Worm (Caenorhabditis elegans) whole organism, L4 larva: Measurements from ENCODE around the gene K02E11.5.
"Not testable (repeated sequence)": the region's sequence is repeated elsewhere in the genome, so short reads cannot be mapped to it uniquely, and the experiment has no call there.

ENCODE experiments used
- D1046.2 ChIP-seq: fragments of 200-800 bp; sonication (Bioruptor generic); IDR thresholded peaks from 2 replicates; pipeline ENCODE4 v1.3.6; 2022; ENCODE audit warnings: missing genetic modification characterization, missing compliant biosample characterization
- T20F7.1 ChIP-seq: fragments of 200-800 bp; sonication (Bioruptor generic); optimal IDR thresholded peaks from 2 replicates; lab custom pipeline; 2018; ENCODE audit warnings: mild to moderate bottlenecking, missing genetic modification characterization, missing compliant biosample characterization
- T26A8.4 ChIP-seq: fragments of 200-800 bp; sonication (Bioruptor generic); IDR thresholded peaks from 2 replicates; pipeline ENCODE4 v1.3.6; 2022; ENCODE audit warnings: missing genetic modification characterization, missing compliant biosample characterization
- Y75B8A.6 ChIP-seq: fragments of 200-800 bp; sonication (Bioruptor generic); IDR thresholded peaks from 2 replicates; pipeline ENCODE4 v1.3.6; 2022; ENCODE audit warnings: missing genetic modification reagents, missing genetic modification characterization, missing compliant biosample characterization
- ZK337.2 ChIP-seq: fragments of 200-800 bp; sonication (Bioruptor generic); IDR thresholded peaks from 2 replicates; pipeline ENCODE4 v1.3.6; 2022; ENCODE audit warnings: missing genetic modification reagents, missing genetic modification characterization, missing compliant biosample characterization
- aha-1 ChIP-seq: fragments of 150-350 bp; peaks from one replicate; lab custom pipeline; 2014; ENCODE audit warnings: missing biosample characterization, missing genetic modification characterization
- arid-1 ChIP-seq: fragments of 200-800 bp; sonication (Bioruptor generic); conservative IDR thresholded peaks from 2 replicates; pipeline ENCODE4 v1.3.6; 2022; ENCODE audit warnings: missing genetic modification reagents, missing genetic modification characterization, missing compliant biosample characterization
- attf-4 ChIP-seq: sonication (generic microtip); optimal IDR thresholded peaks from 3 replicates; lab custom pipeline; 2017; ENCODE audit warnings: missing biosample characterization, missing genetic modification characterization
- ceh-20 ChIP-seq: fragments of 200-800 bp; sonication (Bioruptor generic); IDR thresholded peaks from 2 replicates; pipeline ENCODE4 v1.3.6; 2022; ENCODE audit warnings: missing genetic modification reagents, missing genetic modification characterization, missing compliant biosample characterization
- ceh-32 ChIP-seq: sonication (generic microtip); optimal IDR thresholded peaks from 2 replicates; lab custom pipeline; 2016; ENCODE audit warnings: mild to moderate bottlenecking, missing genetic modification characterization, missing compliant biosample characterization; ENCODE audit not compliant: poor library complexity
- ces-1 ChIP-seq: fragments of 150-350 bp; sonication (generic microtip); optimal IDR thresholded peaks from 4 replicates; lab custom pipeline; 2014; ENCODE audit warnings: missing biosample characterization, missing genetic modification reagents, missing genetic modification characterization
- ctbp-1 ChIP-seq: fragments of 200-800 bp; sonication (Bioruptor generic); IDR thresholded peaks from 2 replicates; pipeline ENCODE4 v1.3.6; 2022; ENCODE audit warnings: missing genetic modification reagents, missing genetic modification characterization, missing compliant biosample characterization
- daf-12 ChIP-seq: fragments of 150-350 bp; optimal IDR thresholded peaks from 2 replicates; lab custom pipeline; 2014; ENCODE audit warnings: missing biosample characterization, missing genetic modification reagents, missing genetic modification characterization
- daf-19 ChIP-seq: fragments of 200-800 bp; sonication (Bioruptor generic); conservative IDR thresholded peaks from 2 replicates; pipeline ENCODE4 v1.3.6; 2022; ENCODE audit warnings: missing genetic modification characterization, missing compliant biosample characterization
- daf-8 ChIP-seq: fragments of 200-800 bp; sonication (Bioruptor generic); IDR thresholded peaks from 2 replicates; pipeline ENCODE4 v1.3.6; 2022; ENCODE audit warnings: missing genetic modification characterization, missing compliant biosample characterization
- dmd-6 ChIP-seq: fragments of 200-800 bp; sonication (Bioruptor generic); IDR thresholded peaks from 2 replicates; pipeline ENCODE4 v1.3.6; 2022; ENCODE audit warnings: missing genetic modification reagents, missing genetic modification characterization, missing compliant biosample characterization
- dmd-8 ChIP-seq: fragments of 200-800 bp; sonication (Bioruptor generic); IDR thresholded peaks from 2 replicates; pipeline ENCODE4 v1.3.6; 2022; ENCODE audit warnings: missing genetic modification characterization, missing compliant biosample characterization
- dmd-9 ChIP-seq: fragments of 200-800 bp; sonication (Bioruptor generic); IDR thresholded peaks from 2 replicates; pipeline ENCODE4 v1.3.6; 2022; ENCODE audit warnings: missing genetic modification reagents, missing genetic modification characterization, missing compliant biosample characterization
- egl-43 ChIP-seq: fragments of 200-800 bp; sonication (Bioruptor generic); IDR thresholded peaks from 2 replicates; pipeline ENCODE4 v1.3.6; 2022; ENCODE audit warnings: missing genetic modification reagents, missing genetic modification characterization, missing compliant biosample characterization
- hlh-30 ChIP-seq: sonication (generic microtip); optimal IDR thresholded peaks from 2 replicates; lab custom pipeline; 2017; ENCODE audit warnings: antibody characterized with exemption, mild to moderate bottlenecking, missing genetic modification characterization, missing compliant biosample characterization; ENCODE audit not compliant: insufficient read depth
- hmg-1.1 ChIP-seq: fragments of 200-800 bp; sonication (Bioruptor generic); IDR thresholded peaks from 2 replicates; pipeline ENCODE4 v1.3.6; 2022; ENCODE audit warnings: missing genetic modification reagents, missing genetic modification characterization, missing compliant biosample characterization
- lin-1 ChIP-seq: fragments of 200-800 bp; sonication (Bioruptor generic); IDR thresholded peaks from 2 replicates; pipeline ENCODE4 v1.3.6; 2022; ENCODE audit warnings: missing genetic modification reagents, missing genetic modification characterization, missing compliant biosample characterization
- lin-15B ChIP-seq: fragments of 150-350 bp; sonication (generic microtip); optimal IDR thresholded peaks from 3 replicates; lab custom pipeline; 2014; ENCODE audit warnings: missing biosample characterization, missing genetic modification characterization
- lin-29 ChIP-seq: fragments of 200-800 bp; sonication (Bioruptor generic); IDR thresholded peaks from 2 replicates; pipeline ENCODE4 v1.3.6; 2022; ENCODE audit warnings: missing genetic modification reagents, missing genetic modification characterization, missing compliant biosample characterization
- lin-38 ChIP-seq: fragments of 200-800 bp; sonication (Bioruptor generic); IDR thresholded peaks from 2 replicates; pipeline ENCODE4 v1.3.6; 2022; ENCODE audit warnings: missing genetic modification reagents, missing genetic modification characterization, missing compliant biosample characterization
- lin-39 ChIP-seq: fragments of 150-350 bp; optimal IDR thresholded peaks from 2 replicates; lab custom pipeline; 2014; ENCODE audit warnings: missing biosample characterization, missing genetic modification reagents, missing genetic modification characterization
- madf-5 ChIP-seq, 2 experiments: fragments of 200-800 bp; sonication (Bioruptor generic); IDR thresholded peaks; 2 replicates each; pipeline ENCODE4 v1.3.6; 2022; ENCODE audit warnings: missing compliant biosample characterization in 2 of 2, missing genetic modification characterization in 2 of 2
- madf-9 ChIP-seq: fragments of 200-800 bp; sonication (Bioruptor generic); conservative IDR thresholded peaks from 2 replicates; pipeline ENCODE4 v1.3.6; 2022; ENCODE audit warnings: missing genetic modification reagents, missing genetic modification characterization, missing compliant biosample characterization
- mep-1 ChIP-seq: fragments of 150-350 bp; sonication (generic microtip); optimal IDR thresholded peaks from 3 replicates; lab custom pipeline; 2014; ENCODE audit warnings: missing biosample characterization, missing genetic modification characterization
- mxl-2 ChIP-seq: fragments of 200-800 bp; sonication (Bioruptor generic); conservative IDR thresholded peaks from 2 replicates; pipeline ENCODE4 v1.3.6; 2022; ENCODE audit warnings: missing genetic modification reagents, missing genetic modification characterization, missing compliant biosample characterization
- mxl-3 ChIP-seq: fragments of 200-800 bp; sonication (Bioruptor generic); optimal IDR thresholded peaks from 2 replicates; lab custom pipeline; 2018; ENCODE audit warnings: mild to moderate bottlenecking, missing genetic modification characterization, missing compliant biosample characterization
- nhr-11 ChIP-seq: fragments of 150-350 bp; optimal IDR thresholded peaks from 2 replicates; lab custom pipeline; 2014; ENCODE audit warnings: missing biosample characterization, missing genetic modification characterization
- nhr-41 ChIP-seq: fragments of 200-800 bp; sonication (Bioruptor generic); IDR thresholded peaks from 2 replicates; pipeline ENCODE4 v1.3.6; 2022; ENCODE audit warnings: missing genetic modification reagents, missing genetic modification characterization, missing compliant biosample characterization
- nhr-77 ChIP-seq: fragments of 150-350 bp; optimal IDR thresholded peaks from 2 replicates; lab custom pipeline; 2014; ENCODE audit warnings: missing biosample characterization, missing genetic modification characterization
- pha-4 ChIP-seq, 2 experiments: fragments of 150-350 bp in 1 of 2; fragments of 200-800 bp in 1 of 2; sonication (Bioruptor generic) in 1 of 2; IDR thresholded peaks in 1 of 2; optimal IDR thresholded peaks in 1 of 2; 2 replicates each; pipeline versions ENCODE4 v1.3.6 to Lab custom; 2014 to 2022; ENCODE audit warnings: missing genetic modification characterization in 2 of 2, missing genetic modification reagents in 2 of 2, missing biosample characterization in 1 of 2, missing compliant biosample characterization in 1 of 2
- php-3 ChIP-seq: fragments of 200-800 bp; sonication (Bioruptor generic); IDR thresholded peaks from 2 replicates; pipeline ENCODE4 v1.3.6; 2022; ENCODE audit warnings: missing genetic modification reagents, missing genetic modification characterization, missing compliant biosample characterization
- rbr-2 ChIP-seq: sonication (generic microtip); optimal IDR thresholded peaks from 2 replicates; lab custom pipeline; 2016; ENCODE audit warnings: missing genotype, missing genetic modification characterization, missing compliant biosample characterization
- sdz-12 ChIP-seq: fragments of 200-800 bp; sonication (Bioruptor generic); optimal IDR thresholded peaks from 2 replicates; lab custom pipeline; 2018; ENCODE audit warnings: mild to moderate bottlenecking, missing genetic modification characterization, missing compliant biosample characterization
- set-16 ChIP-seq: fragments of 200-800 bp; sonication (Bioruptor generic); IDR thresholded peaks from 2 replicates; pipeline ENCODE4 v1.3.6; 2022; ENCODE audit warnings: missing genetic modification reagents, missing genetic modification characterization, missing compliant biosample characterization
- skn-1 ChIP-seq: fragments of 150-350 bp; optimal IDR thresholded peaks from 2 replicates; lab custom pipeline; 2014; ENCODE audit warnings: missing biosample characterization, missing genetic modification characterization
- spr-1 ChIP-seq: sonication (generic microtip); optimal IDR thresholded peaks from 2 replicates; lab custom pipeline; 2016; ENCODE audit warnings: mild to moderate bottlenecking, missing genetic modification characterization, missing compliant biosample characterization
- spr-3 ChIP-seq: fragments of 200-800 bp; sonication (Bioruptor generic); optimal IDR thresholded peaks from 2 replicates; lab custom pipeline; 2018; ENCODE audit warnings: mild to moderate bottlenecking, missing genetic modification characterization, missing compliant biosample characterization
- zag-1 ChIP-seq: fragments of 150-350 bp; optimal IDR thresholded peaks from 2 replicates; lab custom pipeline; 2014; ENCODE audit warnings: missing biosample characterization, missing genetic modification characterization
- ztf-11 ChIP-seq: fragments of 150-350 bp; optimal IDR thresholded peaks from 2 replicates; lab custom pipeline; 2014; ENCODE audit warnings: missing biosample characterization, missing genetic modification characterization

The K02E11.5 gene

ce11 chrV:14252025-14252424 lies at the start of gene K02E11.5:
Gene K02E11.5, plus strand, starts transcription at chrV:14252325.
- no peak for TF ChIP-seq pha-4 (GFP tag; IDR thresholded peaks at IDR 0.05; lab: Robert Waterston, UW)
- no peak for TF ChIP-seq pha-4 (tag; optimal IDR thresholded peaks at IDR 0.05; lab: Kevin White, UChicago)
- TF ChIP-seq sdz-12 (GFP tag; lab: Kevin White, UChicago) = no peak
- no peak for TF ChIP-seq attf-4 (tag; lab: Kevin White, UChicago)
- TF ChIP-seq mxl-3 (GFP tag; lab: Kevin White, UChicago) = no peak
- no peak for TF ChIP-seq hlh-30 (tag; lab: Kevin White, UChicago)
- no peak for TF ChIP-seq T20F7.1 (GFP tag; lab: Kevin White, UChicago)
- TF ChIP-seq lin-39 (tag; lab: Kevin White, UChicago) = no peak
- TF ChIP-seq hmg-1.1 (GFP tag; lab: Robert Waterston, UW) = no peak
- TF ChIP-seq spr-1 (tag; lab: Kevin White, UChicago) = no peak
- no peak for TF ChIP-seq daf-19 (GFP tag; lab: Robert Waterston, UW)
- TF ChIP-seq dmd-8 (GFP tag; lab: Robert Waterston, UW) = no peak
- no peak for TF ChIP-seq ces-1
- no peak for TF ChIP-seq nhr-77 (tag; lab: Kevin White, UChicago)
- TF ChIP-seq mep-1 (tag; lab: Kevin White, UChicago) = no peak
- TF ChIP-seq daf-8 = no peak
- TF ChIP-seq, all 104 proteins: peak for 0

ce11 chrV:14203809-14204208 lies 48.3 kb upstream of the K02E11.5 start:
- peak; percentile 20; the same call in 1 of the 2 replicates for TF ChIP-seq set-16 (GFP tag; lab: Robert Waterston, UW)
- TF ChIP-seq dmd-6 (GFP tag; lab: Robert Waterston, UW) = peak; percentile 49
- peak; percentile 69 for TF ChIP-seq lin-38 (GFP tag; lab: Robert Waterston, UW)
- TF ChIP-seq ceh-20 (GFP tag; lab: Robert Waterston, UW) = peak; percentile 56; the same call in 1 of the 2 replicates
- TF ChIP-seq mxl-2 (GFP tag; lab: Robert Waterston, UW) = 0 out of 2 replicates have a peak, but pooled peaks have one; percentile 11
- peak; percentile 57; the same call in 1 of the 2 replicates for TF ChIP-seq php-3 (GFP tag; lab: Robert Waterston, UW)

DNA sequence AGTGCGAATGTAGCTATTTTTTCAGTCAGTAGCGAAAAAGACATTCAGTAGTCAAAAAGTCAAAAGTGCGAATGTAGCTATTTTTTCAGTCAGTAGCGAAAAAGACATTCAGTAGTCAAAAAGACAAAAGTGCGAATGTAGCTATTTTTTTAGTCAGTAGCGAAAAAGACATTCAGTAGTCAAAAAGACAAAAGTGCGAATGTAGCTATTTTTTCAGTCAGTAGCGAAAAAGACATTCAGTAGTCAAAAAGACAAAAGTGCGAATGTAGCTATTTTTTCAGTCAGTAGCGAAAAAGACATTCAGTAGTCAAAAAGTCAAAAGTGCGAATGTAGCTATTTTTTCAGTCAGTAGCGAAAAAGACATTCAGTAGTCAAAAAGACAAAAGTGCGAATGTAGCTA lies 46.9 kb upstream of the K02E11.5 start, which contains the start of gene T16A9.3:
Gene T16A9.3 (plus strand): TSS at position 301 of the 400 bp plus-strand sequence.
- TF ChIP-seq spr-1 (tag; lab: Kevin White, UChicago); Y75B8A.6 (GFP tag; lab: Robert Waterston, UW); lin-29: not testable (repeated sequence)

- no peak for TF ChIP-seq php-3 (GFP tag; lab: Robert Waterston, UW)
- TF ChIP-seq T26A8.4 (GFP tag; lab: Robert Waterston, UW) = no peak
- TF ChIP-seq dmd-9 (GFP tag; lab: Robert Waterston, UW) = no peak
- TF ChIP-seq aha-1 (tag; lab: Kevin White, UChicago) = no peak
- no peak for TF ChIP-seq madf-9 (GFP tag; lab: Robert Waterston, UW)
- TF ChIP-seq ZK337.2 = no peak
- no peak for TF ChIP-seq lin-15B (tag; lab: Kevin White, UChicago)
- TF ChIP-seq arid-1 (GFP tag; lab: Robert Waterston, UW) = no peak
Observed at ce11 chrV:14210743-14211142, 41.4 kb upstream of the K02E11.5 start, which contains the start of gene str-230. Gene str-230, minus strand, starts transcription at chrV:14210843.

DNA sequence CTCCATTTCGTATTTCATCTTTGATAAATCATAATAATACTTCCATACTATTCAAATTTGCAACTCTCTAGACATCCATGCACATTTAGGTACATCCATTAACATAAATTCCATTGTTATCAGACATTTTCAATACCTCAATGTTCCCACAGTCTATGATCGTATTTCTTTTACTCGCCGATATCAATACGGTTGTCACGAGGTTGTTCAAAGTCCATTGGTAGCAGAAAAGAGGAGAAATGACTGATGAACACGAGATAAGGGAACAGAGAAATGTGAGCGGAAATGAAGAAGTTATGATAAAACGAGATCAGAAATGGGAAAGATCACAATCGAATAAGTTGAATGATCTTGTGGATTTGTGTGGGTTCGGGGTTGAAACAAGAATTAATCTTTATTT lies 39.3 kb upstream of the K02E11.5 start:
- TF ChIP-seq ceh-20 (GFP tag; lab: Robert Waterston, UW) (no peak), T20F7.1 (GFP tag; lab: Kevin White, UChicago) (peak; percentile 42), nhr-41 (GFP tag; lab: Robert Waterston, UW) (no peak), egl-43 (GFP tag; lab: Robert Waterston, UW) (no peak), daf-12 (tag; lab: Kevin White, UChicago) (no peak), ctbp-1 (GFP tag; lab: Robert Waterston, UW) (no peak), ceh-32 (tag; lab: Kevin White, UChicago) (no peak), spr-3 (GFP tag; lab: Kevin White, UChicago) (no peak), madf-5 (GFP tag; IDR thresholded peaks at IDR 0.05; lab: Robert Waterston, UW) (no peak), spr-1 (tag; lab: Kevin White, UChicago) (no peak), D1046.2 (GFP tag; lab: Robert Waterston, UW) (no peak), nhr-11 (tag; lab: Kevin White, UChicago) (no peak), skn-1 (tag; lab: Kevin White, UChicago) (no peak), zag-1 (tag; lab: Kevin White, UChicago) (no peak), ztf-11 (tag; lab: Kevin White, UChicago) (no peak), rbr-2 (no peak), lin-1 (GFP tag; lab: Robert Waterston, UW) (peak; percentile 34; the same call in 1 of the 2 replicates)
